Worm (Caenorhabditis elegans) whole organism, L4/young adult: ENCODE measurements around the gene acr-23.

Experiments used
- W03F9.2 ChIP-seq: fragments of 150-350 bp; optimal IDR thresholded peaks from 2 replicates; lab custom pipeline; 2014; ENCODE audit warnings: missing biosample characterization, missing genetic modification characterization
- dao-5 ChIP-seq: sonication (generic microtip); optimal IDR thresholded peaks from 2 replicates; lab custom pipeline; 2016; ENCODE audit warnings: missing genotype, missing genetic modification characterization, moderate library complexity, missing compliant biosample characterization
- him-1 ChIP-seq: sonication (generic microtip); optimal IDR thresholded peaks from 2 replicates; lab custom pipeline; 2016; ENCODE audit warnings: missing genotype, missing genetic modification reagents, missing genetic modification characterization, missing compliant biosample characterization

acr-23 gene

DNA sequence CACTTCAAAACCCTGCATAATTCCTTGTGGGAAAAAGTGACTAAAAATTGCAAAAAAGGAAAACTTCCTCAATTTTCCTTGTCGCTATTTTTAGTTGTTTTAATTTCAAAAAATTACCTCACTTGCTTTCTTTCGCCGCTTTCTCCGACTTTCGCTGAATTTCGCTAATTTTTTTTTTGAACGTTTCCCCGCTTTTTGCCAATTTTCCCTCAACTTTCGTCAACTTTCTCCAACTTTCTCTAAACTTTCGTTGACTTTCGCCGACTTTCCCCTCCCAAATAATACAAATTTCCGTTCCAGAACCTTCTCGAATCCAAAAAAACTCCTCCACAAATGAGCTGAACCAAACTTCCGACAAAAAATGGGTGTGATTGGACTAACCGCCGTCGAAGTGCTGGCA is 23.2 kb upstream of the acr-23 start, which contains the start of gene W08A12.3:
TSS of gene W08A12.3 (plus strand) at position 301 of the 400 bp plus-strand sequence.
- TF ChIP-seq dao-5 (tag; lab: Kevin White, UChicago): no peak
- TF ChIP-seq him-1 (tag; lab: Kevin White, UChicago): no peak
- TF ChIP-seq W03F9.2: no peak

DNA sequence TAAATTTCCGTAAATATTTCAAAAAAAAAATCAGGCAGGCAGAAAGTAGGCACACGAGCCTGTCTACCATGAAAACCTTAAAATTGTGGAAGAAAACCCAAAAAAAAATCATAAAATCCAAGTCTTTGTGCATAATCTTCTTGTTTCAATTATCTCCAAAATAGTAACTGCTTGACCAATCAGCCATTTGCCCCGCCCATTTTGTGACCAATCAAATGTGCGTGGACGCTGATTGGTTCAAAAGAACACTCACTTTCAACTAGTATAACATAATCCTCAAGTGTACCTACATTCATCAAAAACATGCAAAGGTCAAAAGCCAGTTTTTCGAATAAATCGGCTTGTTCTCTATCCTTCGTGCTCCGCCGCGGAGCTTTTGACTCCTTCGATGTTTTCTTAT is 19.1 kb upstream of the acr-23 start:
- no peak for TF ChIP-seq dao-5 (tag; lab: Kevin White, UChicago)

DNA sequence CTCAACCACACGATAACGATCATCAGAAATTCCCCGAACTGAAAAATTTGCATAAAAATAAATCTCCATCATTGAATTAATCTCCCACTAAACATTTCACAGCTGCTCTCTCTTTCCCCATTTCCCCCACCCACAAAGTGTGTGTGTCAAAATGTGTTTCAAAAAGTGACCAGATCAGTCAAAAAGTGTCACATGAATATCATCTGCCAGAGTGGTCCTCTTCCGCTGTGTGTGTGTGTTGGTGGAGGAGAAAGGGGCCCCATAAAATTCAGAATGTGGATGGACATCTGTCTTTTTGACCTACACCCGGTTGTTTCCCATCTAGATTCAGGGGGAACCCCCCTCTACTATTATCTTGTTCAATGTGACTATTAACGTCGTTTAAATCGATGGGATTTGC is 17.8 kb upstream of the acr-23 start:
- TF ChIP-seq him-1 (tag; lab: Kevin White, UChicago): no peak
- TF ChIP-seq dao-5 (tag; lab: Kevin White, UChicago): no peak
- TF ChIP-seq W03F9.2: no peak

DNA sequence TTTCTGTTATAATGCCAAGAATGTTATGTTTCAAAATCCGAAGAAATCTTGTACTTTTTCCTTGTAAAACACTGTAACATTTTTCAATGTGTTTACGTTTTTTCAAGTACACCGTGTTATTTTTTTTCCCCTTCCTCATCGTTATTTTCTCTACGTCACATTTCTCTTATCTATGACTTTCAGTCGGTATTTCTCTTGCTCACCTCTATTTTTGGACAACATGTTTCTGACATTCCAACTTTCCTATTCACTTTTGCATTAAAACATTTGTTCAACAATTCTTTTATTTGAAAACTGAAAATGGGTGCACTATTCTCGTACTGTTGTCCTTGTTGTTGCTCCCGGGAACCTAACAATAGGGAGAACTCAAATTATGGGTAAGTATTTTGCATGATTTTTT is 13.7 kb upstream of the acr-23 start, which contains the start of gene pals-33:
TSS of gene pals-33 (plus strand) at position 301 of the 400 bp plus-strand sequence.
- TF ChIP-seq dao-5 (tag; lab: Kevin White, UChicago): no peak
- no peak for TF ChIP-seq W03F9.2
- no peak for TF ChIP-seq him-1 (tag; lab: Kevin White, UChicago)

DNA sequence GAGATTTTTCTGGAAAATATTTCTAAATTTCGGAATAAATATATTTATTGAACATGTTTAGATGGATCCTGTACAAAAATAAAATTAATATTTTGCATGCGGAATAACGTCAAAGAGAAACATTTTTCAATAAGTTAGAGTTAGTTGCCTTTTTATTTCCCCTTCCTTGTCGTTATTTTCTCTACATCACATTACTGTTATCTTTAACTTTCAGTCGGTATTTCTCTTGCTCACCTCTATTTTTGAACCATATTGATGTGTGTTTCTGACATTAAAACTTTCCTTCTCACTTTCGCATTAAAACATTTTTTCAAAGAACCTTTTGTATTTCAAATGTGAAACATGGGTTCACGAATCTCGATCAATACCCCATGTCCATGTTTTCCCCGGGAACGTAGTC is 11.1 kb upstream of the acr-23 start, which contains the start of gene Y39H10B.3:
TSS of gene Y39H10B.3 (plus strand) at position 301 of the 400 bp plus-strand sequence.
- TF ChIP-seq W03F9.2 (no peak), dao-5 (tag; lab: Kevin White, UChicago) (no peak), him-1 (tag; lab: Kevin White, UChicago) (no peak)

DNA sequence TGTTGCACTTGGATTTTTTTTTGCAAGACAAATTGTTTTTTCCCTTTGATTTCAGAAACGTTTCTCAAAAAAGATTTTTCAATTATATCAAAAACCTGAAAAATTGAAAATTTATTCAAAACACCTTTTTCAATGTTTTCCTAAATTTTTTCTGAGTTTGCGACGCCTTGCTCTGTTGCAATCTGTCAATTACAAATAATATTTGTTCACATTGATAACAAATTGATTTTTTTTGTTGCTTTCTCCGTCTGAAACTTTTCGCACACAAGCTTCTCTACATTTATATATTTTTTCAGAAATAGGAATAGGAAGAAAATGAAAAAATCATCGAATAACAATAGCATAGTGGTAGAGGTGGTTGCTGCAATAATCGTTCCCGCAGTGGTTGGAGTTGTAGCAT is 9.1 kb upstream of the acr-23 start, which contains the start of gene Y39H10B.2:
TSS of gene Y39H10B.2 (plus strand) at position 301 of the 400 bp plus-strand sequence.
- TF ChIP-seq W03F9.2 (no peak), him-1 (tag; lab: Kevin White, UChicago) (no peak), dao-5 (tag; lab: Kevin White, UChicago) (no peak)

DNA sequence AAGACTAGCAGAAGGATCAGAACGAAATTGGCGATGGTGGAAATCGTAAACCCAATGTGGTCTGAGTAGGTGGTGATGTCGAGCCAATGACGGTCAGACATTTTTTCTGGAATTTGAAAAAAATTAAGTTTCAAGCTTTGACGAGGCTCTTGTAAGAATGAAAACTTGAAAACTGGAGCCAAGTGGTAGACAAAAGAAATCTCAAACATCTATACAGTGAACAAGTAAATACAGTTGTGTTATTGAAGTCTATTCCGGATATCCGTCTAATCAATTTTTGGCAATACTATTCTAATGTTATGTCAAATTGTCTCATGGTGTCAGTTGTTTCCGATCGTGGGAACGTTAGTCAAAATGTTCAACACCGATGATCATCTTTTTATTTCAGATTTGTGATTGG is 7.5 kb upstream of the acr-23 start, which contains the start of gene str-113:
TSS of gene str-113 (minus strand) at position 101 of the 400 bp plus-strand sequence.
- no peak for TF ChIP-seq him-1 (tag; lab: Kevin White, UChicago)
- TF ChIP-seq dao-5 (tag; lab: Kevin White, UChicago): no peak
- no peak for TF ChIP-seq W03F9.2

DNA sequence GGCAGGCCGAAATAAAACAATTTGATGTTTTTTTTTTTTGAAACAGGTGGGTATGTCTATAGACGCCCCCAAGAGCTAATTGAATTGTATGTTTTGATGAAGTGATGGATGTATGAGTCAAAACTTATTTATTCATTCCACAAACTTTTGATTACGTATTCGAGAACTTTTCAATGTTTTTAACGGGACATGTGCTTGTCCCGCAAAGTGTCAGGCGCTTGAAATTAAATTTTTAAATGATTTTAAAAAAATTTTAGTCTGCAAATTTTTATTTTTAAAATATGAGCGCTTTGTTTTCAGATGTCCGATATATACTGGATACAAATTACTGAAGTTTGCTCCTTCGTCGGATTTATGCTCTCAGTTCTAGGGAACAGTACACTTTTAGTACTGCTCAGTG is 9.9 kb downstream of the acr-23 start, which contains the start of gene str-114:
TSS of gene str-114 (plus strand) at position 301 of the 400 bp plus-strand sequence.
- no peak for TF ChIP-seq W03F9.2
- no peak for TF ChIP-seq him-1 (tag; lab: Kevin White, UChicago)
- no peak for TF ChIP-seq dao-5 (tag; lab: Kevin White, UChicago)

DNA sequence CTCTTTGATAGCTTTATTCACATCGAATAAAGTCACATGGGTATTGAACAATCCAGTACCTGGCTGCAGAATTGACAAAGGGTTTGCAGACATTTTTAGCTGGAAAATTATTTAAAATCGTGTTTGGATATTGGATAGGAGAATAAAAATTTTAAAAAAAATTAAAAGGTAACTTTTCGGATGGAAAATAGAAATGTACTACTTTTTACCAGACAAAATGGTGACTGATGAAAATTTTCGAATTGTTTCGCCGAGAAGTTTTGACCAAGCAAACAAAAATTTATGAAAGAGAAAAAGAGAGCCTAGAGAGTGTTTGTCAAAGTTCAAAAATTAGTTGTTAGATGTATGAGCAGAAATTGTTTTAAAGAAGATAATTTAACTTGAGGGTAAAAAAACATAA is 11.5 kb downstream of the acr-23 start, which contains the start of gene F59B1.10:
TSS of gene F59B1.10 (minus strand) at position 101 of the 400 bp plus-strand sequence.
- TF ChIP-seq him-1 (tag; lab: Kevin White, UChicago) (no peak), W03F9.2 (no peak), dao-5 (tag; lab: Kevin White, UChicago) (no peak)

DNA sequence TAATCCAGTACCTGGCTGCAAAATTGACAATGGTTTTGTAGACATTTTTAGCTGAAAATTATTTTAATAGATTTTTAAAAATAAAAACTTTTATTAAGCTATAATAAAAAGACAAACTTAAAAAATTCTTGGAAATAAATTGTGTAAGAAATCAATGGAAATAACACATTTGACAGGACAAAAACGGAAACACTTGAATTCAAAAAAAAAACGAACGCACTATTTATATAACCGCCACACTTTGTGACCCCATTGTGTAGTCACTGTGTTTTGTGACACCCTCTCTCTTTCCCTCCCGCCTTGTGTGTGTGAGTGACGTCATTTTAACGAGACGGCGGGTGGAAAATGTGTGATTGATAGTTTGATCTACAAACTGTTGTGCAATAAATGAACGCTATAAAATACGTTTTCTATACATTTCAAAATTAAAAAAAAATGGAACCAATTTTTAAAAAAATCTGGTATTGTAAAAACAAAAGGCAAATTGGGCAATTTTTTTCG is 15.1 kb downstream of the acr-23 start, which contains the start of gene F59B1.8:
TSS of gene F59B1.8 (minus strand) at position 51 of the 501 bp plus-strand sequence.
- TF ChIP-seq W03F9.2: no peak
- no peak for TF ChIP-seq him-1 (tag; lab: Kevin White, UChicago)
- no peak for TF ChIP-seq dao-5 (tag; lab: Kevin White, UChicago)

DNA sequence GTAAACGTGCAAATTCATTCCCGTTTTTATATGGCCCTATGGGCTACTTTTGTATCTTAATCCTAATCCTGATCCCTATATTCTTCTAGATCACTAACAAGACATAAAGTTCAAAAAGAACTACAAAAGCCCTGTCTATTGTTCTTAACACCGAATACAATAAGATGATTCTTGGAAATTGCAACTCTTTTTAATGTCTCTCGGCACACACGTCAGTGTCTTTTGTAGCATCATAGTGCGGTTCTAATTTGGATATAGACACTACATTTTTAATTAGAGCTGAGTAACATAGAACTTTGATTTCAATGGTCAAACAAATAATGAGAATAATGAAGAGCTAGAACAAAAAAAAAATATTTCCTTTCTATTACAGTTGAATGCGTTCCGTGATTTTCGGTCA is 19.5 kb downstream of the acr-23 start:
- no peak for TF ChIP-seq W03F9.2
- no peak for TF ChIP-seq dao-5 (tag; lab: Kevin White, UChicago)
- TF ChIP-seq him-1 (tag; lab: Kevin White, UChicago): no peak

DNA sequence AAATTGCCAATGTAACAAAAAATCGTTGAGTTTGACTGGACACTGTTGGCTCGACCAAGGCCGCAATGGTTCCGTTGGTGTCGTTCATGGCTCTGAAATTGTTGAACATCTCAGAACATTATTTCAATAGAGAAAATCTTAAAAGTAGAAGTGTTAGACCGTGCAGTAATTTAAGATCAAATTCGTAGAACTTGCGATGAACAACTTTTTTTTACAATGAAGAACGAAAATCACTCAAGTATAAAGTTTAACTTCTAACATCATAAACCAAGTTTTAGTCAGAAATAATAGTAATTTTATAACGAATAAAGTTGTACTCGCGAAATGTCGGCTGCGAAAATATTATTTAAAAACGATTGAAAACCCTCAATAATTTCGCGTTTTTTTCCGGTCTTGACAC is 22.3 kb downstream of the acr-23 start, which contains the start of gene srx-41:
TSS of gene srx-41 (minus strand) at position 101 of the 400 bp plus-strand sequence.
- TF ChIP-seq dao-5 (tag; lab: Kevin White, UChicago): no peak
- no peak for TF ChIP-seq him-1 (tag; lab: Kevin White, UChicago)
- no peak for TF ChIP-seq W03F9.2

DNA sequence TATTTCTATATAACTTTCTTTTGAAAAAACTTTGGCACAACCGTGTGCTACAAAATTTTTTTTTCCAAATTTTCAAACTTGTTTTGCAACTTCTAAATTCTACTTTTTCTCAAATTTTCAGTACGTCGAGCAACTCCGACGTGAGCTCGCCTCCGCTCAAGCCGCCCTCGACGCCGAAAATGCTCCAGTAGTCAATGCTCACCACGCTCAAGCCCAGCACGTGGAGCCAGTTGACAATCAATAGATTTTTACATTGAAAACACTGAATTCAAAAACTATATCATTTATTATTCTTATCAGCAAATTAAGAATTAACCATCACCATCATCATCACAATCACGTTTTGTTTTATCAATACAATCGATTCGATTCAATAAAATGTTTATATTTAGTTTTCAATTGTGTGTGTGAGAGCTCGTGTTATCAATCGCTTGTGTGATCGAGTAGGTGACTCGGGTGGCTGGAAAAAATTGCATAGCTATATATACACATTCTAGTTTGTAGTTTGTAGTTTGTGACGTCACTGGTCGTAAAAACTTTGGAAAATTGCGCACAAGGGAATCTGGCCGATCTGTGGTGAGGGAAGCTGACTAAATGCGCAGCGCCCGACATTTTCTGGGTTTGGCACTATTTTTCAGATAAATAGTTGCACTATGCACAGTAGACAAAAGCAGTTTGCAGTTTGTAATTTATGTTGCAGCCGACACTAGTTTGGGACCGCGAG is 24.9 kb downstream of the acr-23 start:
- TF ChIP-seq him-1 (tag; lab: Kevin White, UChicago) (no peak), W03F9.2 (no peak), dao-5 (tag; lab: Kevin White, UChicago) (peak; percentile 10)

DNA sequence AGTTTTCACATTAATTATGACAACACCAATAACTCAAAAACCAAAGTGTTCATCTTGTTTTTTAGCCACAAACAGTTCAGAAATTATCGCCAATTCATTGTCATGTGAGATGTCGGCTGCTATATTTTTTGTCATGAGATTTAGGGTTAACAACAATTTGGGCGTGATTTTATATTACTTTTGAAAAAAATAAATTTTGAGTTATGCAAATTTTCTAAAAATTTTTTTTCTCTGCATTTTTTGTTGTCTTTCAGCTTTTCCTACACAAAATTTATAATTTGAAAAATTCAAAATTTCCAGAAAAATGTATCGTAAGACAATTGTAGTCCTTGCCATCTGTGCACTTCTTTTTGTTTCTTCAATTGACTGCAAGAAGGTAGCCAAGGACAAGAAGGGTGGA is 26.3 kb downstream of the acr-23 start, which contains the start of gene F59B1.2:
TSS of gene F59B1.2 (plus strand) at position 301 of the 400 bp plus-strand sequence.
- TF ChIP-seq him-1 (tag; lab: Kevin White, UChicago) (no peak), dao-5 (tag; lab: Kevin White, UChicago) (no peak), W03F9.2 (no peak)
